Worm (Caenorhabditis elegans) whole organism, L1 larva: ENCODE measurements around the gene msp-57.

Experiments
- C16A3.4 ChIP-seq: fragments of 150-350 bp; optimal IDR thresholded peaks from 2 replicates; lab custom pipeline; 2014; ENCODE audit warnings: missing biosample characterization, missing genetic modification characterization
- alr-1 ChIP-seq: fragments of 200-800 bp; sonication (Bioruptor generic); optimal IDR thresholded peaks from 2 replicates; lab custom pipeline; 2018; ENCODE audit warnings: borderline replicate concordance, mild to moderate bottlenecking, missing genetic modification characterization, missing compliant biosample characterization
- aly-2 ChIP-seq: fragments of 150-350 bp; optimal IDR thresholded peaks from 2 replicates; lab custom pipeline; 2014; ENCODE audit warnings: missing biosample characterization, missing genetic modification characterization
- ama-1 ChIP-seq: fragments of 150-350 bp; optimal IDR thresholded peaks from 2 replicates; lab custom pipeline; 2014
- blmp-1 ChIP-seq: fragments of 150-350 bp; optimal IDR thresholded peaks from 2 replicates; lab custom pipeline; 2014; ENCODE audit warnings: missing biosample characterization, missing genetic modification characterization
- ceh-63 ChIP-seq: fragments of 200-800 bp; sonication (Bioruptor generic); optimal IDR thresholded peaks from 2 replicates; lab custom pipeline; 2018; ENCODE audit warnings: mild to moderate bottlenecking, missing genetic modification characterization, missing compliant biosample characterization
- ceh-82 ChIP-seq, 3 experiments: fragments of 150-350 bp in 1 of 3; sonication (generic microtip) in 2 of 3; optimal IDR thresholded peaks; 2 replicates each; lab custom pipeline; 2014 to 2017; ENCODE audit warnings: missing biosample characterization in 3 of 3, missing genetic modification characterization in 3 of 3
- ceh-88 ChIP-seq: fragments of 200-800 bp; sonication (Bioruptor generic); IDR thresholded peaks from 2 replicates; pipeline ENCODE4 v1.3.6; 2022; ENCODE audit warnings: missing genetic modification characterization, missing compliant biosample characterization
- ceh-90 ChIP-seq: sonication (generic microtip); optimal IDR thresholded peaks from 2 replicates; lab custom pipeline; 2016; ENCODE audit warnings: missing genetic modification characterization, missing compliant biosample characterization
- dpl-1 ChIP-seq, 3 experiments: fragments of 150-350 bp in 2 of 3; sonication (generic microtip) in 1 of 3; optimal IDR thresholded peaks; 2 replicates each; lab custom pipeline; 2014 to 2017; ENCODE audit warnings: missing biosample characterization in 3 of 3, missing genetic modification characterization in 3 of 3, missing genetic modification reagents in 3 of 3
- dsc-1 ChIP-seq: sonication (generic microtip); optimal IDR thresholded peaks from 2 replicates; lab custom pipeline; 2016; ENCODE audit warnings: mild to moderate bottlenecking, missing genetic modification characterization, missing compliant biosample characterization
- efl-1 ChIP-seq, 4 experiments: fragments of 150-350 bp; optimal IDR thresholded peaks in 3 of 4; peaks in 1 of 4; 1 replicate in 1 of 4; 2 replicates in 3 of 4; lab custom pipeline; 2014; ENCODE audit warnings: missing biosample characterization in 2 of 4, missing genetic modification characterization in 2 of 4, missing genetic modification reagents in 2 of 4
- efl-3 ChIP-seq: fragments of 200-800 bp; sonication (Bioruptor generic); optimal IDR thresholded peaks from 2 replicates; lab custom pipeline; 2018; ENCODE audit warnings: mild to moderate bottlenecking, missing genetic modification characterization, missing compliant biosample characterization
- elt-2 ChIP-seq: sonication (generic microtip); optimal IDR thresholded peaks from 2 replicates; lab custom pipeline; 2016; ENCODE audit warnings: missing genetic modification characterization, mild to moderate bottlenecking, inconsistent platforms, missing compliant biosample characterization, missing genetic modification reagents
- ets-5 ChIP-seq: fragments of 200-800 bp; sonication (Bioruptor generic); IDR thresholded peaks from 2 replicates; pipeline ENCODE4 v1.3.6; 2022; ENCODE audit warnings: missing genetic modification characterization, missing compliant biosample characterization
- fkh-10 ChIP-seq: sonication (generic microtip); optimal IDR thresholded peaks from 2 replicates; lab custom pipeline; 2017; ENCODE audit warnings: missing biosample characterization, missing genetic modification reagents, missing genetic modification characterization
- fkh-8 ChIP-seq: sonication (generic microtip); optimal IDR thresholded peaks from 2 replicates; lab custom pipeline; 2016; ENCODE audit warnings: mild to moderate bottlenecking, missing genetic modification characterization, missing compliant biosample characterization
- fos-1 ChIP-seq: fragments of 150-350 bp; optimal IDR thresholded peaks from 2 replicates; lab custom pipeline; 2014; ENCODE audit warnings: missing biosample characterization, missing genetic modification characterization
- hpl-2 ChIP-seq: fragments of 150-350 bp; optimal IDR thresholded peaks from 2 replicates; lab custom pipeline; 2014; ENCODE audit warnings: missing biosample characterization, missing genetic modification reagents, missing genetic modification characterization
- irx-1 ChIP-seq: sonication (generic microtip); optimal IDR thresholded peaks from 2 replicates; lab custom pipeline; 2016; ENCODE audit warnings: missing genetic modification characterization, missing compliant biosample characterization
- isw-1 ChIP-seq: fragments of 200-800 bp; sonication (Bioruptor generic); IDR thresholded peaks from 2 replicates; pipeline ENCODE4 v1.3.6; 2022; ENCODE audit warnings: missing genetic modification characterization, missing compliant biosample characterization
- lin-13 ChIP-seq: fragments of 150-350 bp; optimal IDR thresholded peaks from 2 replicates; lab custom pipeline; 2014; ENCODE audit warnings: missing biosample characterization, missing genetic modification reagents, missing genetic modification characterization
- lin-14 ChIP-seq: fragments of 200-800 bp; sonication (Bioruptor generic); optimal IDR thresholded peaks from 2 replicates; lab custom pipeline; 2018; ENCODE audit warnings: mild to moderate bottlenecking, missing genetic modification characterization, moderate library complexity, missing compliant biosample characterization
- lir-3 ChIP-seq: sonication (generic microtip); optimal IDR thresholded peaks from 2 replicates; lab custom pipeline; 2016; ENCODE audit warnings: mild to moderate bottlenecking, missing genetic modification characterization, moderate library complexity, missing compliant biosample characterization; ENCODE audit not compliant: poor library complexity
- lsy-2 ChIP-seq, 2 experiments: fragments of 150-350 bp; optimal IDR thresholded peaks; 2 replicates each; lab custom pipeline; 2014; ENCODE audit warnings: missing biosample characterization in 2 of 2, missing genetic modification characterization in 2 of 2
- mdl-1 ChIP-seq, 2 experiments: fragments of 150-350 bp; optimal IDR thresholded peaks; 2 replicates each; lab custom pipeline; 2014 to 2017; ENCODE audit warnings: missing biosample characterization in 2 of 2, missing genetic modification characterization in 2 of 2, inconsistent platforms in 1 of 2
- mep-1 ChIP-seq: fragments of 150-350 bp; optimal IDR thresholded peaks from 2 replicates; lab custom pipeline; 2014; ENCODE audit warnings: missing biosample characterization, missing genetic modification characterization
- nhr-11 ChIP-seq: fragments of 150-350 bp; optimal IDR thresholded peaks from 2 replicates; lab custom pipeline; 2014; ENCODE audit warnings: missing biosample characterization, missing genetic modification characterization
- nhr-19 ChIP-seq: fragments of 200-800 bp; sonication (Bioruptor generic); conservative IDR thresholded peaks from 2 replicates; pipeline ENCODE4 v1.3.6; 2022; ENCODE audit warnings: missing genetic modification characterization, missing compliant biosample characterization
- nhr-20 ChIP-seq: sonication (generic microtip); optimal IDR thresholded peaks from 2 replicates; lab custom pipeline; 2016; ENCODE audit warnings: mild to moderate bottlenecking, missing genetic modification characterization, missing compliant biosample characterization
- nhr-237 ChIP-seq: fragments of 150-350 bp; optimal IDR thresholded peaks from 2 replicates; lab custom pipeline; 2014; ENCODE audit warnings: missing biosample characterization, missing genetic modification characterization
- nhr-28 ChIP-seq: fragments of 150-350 bp; optimal IDR thresholded peaks from 2 replicates; lab custom pipeline; 2014; ENCODE audit warnings: missing biosample characterization, missing genetic modification characterization
- nhr-47 ChIP-seq: sonication (generic microtip); optimal IDR thresholded peaks from 2 replicates; lab custom pipeline; 2016; ENCODE audit warnings: mild to moderate bottlenecking, missing genetic modification characterization, moderate library complexity, missing compliant biosample characterization
- nhr-71 ChIP-seq: sonication (generic microtip); optimal IDR thresholded peaks from 2 replicates; lab custom pipeline; 2016; ENCODE audit warnings: mild to moderate bottlenecking, missing genetic modification characterization, moderate library complexity, missing compliant biosample characterization
- nhr-84 ChIP-seq: sonication (generic microtip); optimal IDR thresholded peaks from 2 replicates; lab custom pipeline; 2017; ENCODE audit warnings: missing biosample characterization, missing genetic modification characterization
- nhr-90 ChIP-seq: sonication (generic microtip); optimal IDR thresholded peaks from 2 replicates; lab custom pipeline; 2016; ENCODE audit warnings: mild to moderate bottlenecking, missing genetic modification characterization, missing compliant biosample characterization; ENCODE audit not compliant: poor library complexity
- rnt-1 ChIP-seq: sonication (generic microtip); optimal IDR thresholded peaks from 2 replicates; lab custom pipeline; 2016; ENCODE audit warnings: mild to moderate bottlenecking, missing genetic modification characterization, moderate library complexity, missing compliant biosample characterization
- snu-23 ChIP-seq: sonication (generic microtip); optimal IDR thresholded peaks from 2 replicates; lab custom pipeline; 2016; ENCODE audit warnings: missing genetic modification characterization, missing compliant biosample characterization
- swsn-7 ChIP-seq: sonication (generic microtip); optimal IDR thresholded peaks from 2 replicates; lab custom pipeline; 2016; ENCODE audit warnings: missing genetic modification characterization, missing compliant biosample characterization
- tbx-2 ChIP-seq: sonication (generic microtip); optimal IDR thresholded peaks from 2 replicates; lab custom pipeline; 2016; ENCODE audit warnings: missing genetic modification characterization, missing compliant biosample characterization
- unc-130 ChIP-seq: fragments of 150-350 bp; optimal IDR thresholded peaks from 2 replicates; lab custom pipeline; 2017; ENCODE audit warnings: missing biosample characterization, missing genetic modification characterization, inconsistent platforms
- unc-62 ChIP-seq: fragments of 150-350 bp; optimal IDR thresholded peaks from 2 replicates; lab custom pipeline; 2014; ENCODE audit warnings: missing biosample characterization, missing genetic modification reagents, missing genetic modification characterization
- unc-86 ChIP-seq: sonication (generic microtip); optimal IDR thresholded peaks from 2 replicates; lab custom pipeline; 2016; ENCODE audit warnings: missing genetic modification characterization, missing compliant biosample characterization
- unc-98 ChIP-seq: fragments of 200-800 bp; sonication (Bioruptor generic); IDR thresholded peaks from 2 replicates; pipeline ENCODE4 v1.3.6; 2022; ENCODE audit warnings: missing genetic modification characterization, missing compliant biosample characterization
- vab-15 ChIP-seq: sonication (generic microtip); optimal IDR thresholded peaks from 2 replicates; lab custom pipeline; 2017; ENCODE audit warnings: missing genotype, mild to moderate bottlenecking, missing genetic modification characterization, missing compliant biosample characterization
- xbp-1 ChIP-seq: sonication (generic microtip); optimal IDR thresholded peaks from 2 replicates; lab custom pipeline; 2016; ENCODE audit warnings: missing genetic modification characterization, missing compliant biosample characterization
- zag-1 ChIP-seq: fragments of 150-350 bp; optimal IDR thresholded peaks from 2 replicates; lab custom pipeline; 2014; ENCODE audit warnings: missing biosample characterization, missing genetic modification characterization

msp-57 gene

DNA sequence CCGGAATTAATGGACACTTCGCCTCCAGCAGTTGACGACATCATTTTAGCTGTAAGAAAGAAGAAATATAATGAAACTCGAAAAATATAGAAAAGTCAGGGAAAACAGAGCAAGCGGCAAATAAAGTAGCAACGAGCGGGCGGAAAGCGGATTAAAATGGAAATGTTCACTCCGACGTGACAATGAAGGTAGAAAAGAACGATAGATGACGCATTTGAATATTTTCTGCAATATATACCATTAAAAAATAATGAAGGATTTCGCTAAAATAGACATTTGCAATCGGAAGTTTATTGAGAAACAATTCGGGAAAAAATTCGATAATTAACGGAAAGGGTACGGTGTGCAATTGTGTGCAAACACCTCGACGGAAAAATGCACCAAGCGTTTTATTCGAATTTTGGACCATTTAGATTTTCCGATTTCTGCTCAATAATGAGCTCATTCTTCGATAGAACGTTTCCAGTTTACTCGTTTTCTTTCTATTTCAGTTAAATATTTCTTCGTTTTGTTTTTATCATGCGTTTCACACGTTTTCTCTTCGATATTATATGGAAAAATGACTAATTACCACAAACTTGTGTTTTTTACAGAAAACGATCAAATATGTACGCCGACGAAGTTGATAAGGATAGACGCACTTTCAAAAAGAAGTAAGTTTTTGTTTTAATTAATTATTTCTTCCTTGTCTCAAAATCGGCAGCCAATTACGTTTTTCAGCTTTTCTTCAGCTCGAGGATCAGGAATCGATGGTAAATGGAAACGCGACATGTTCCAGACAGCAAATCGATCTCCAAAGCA, 28.8 kb downstream of the msp-57 start, which contains the start of the genes snpn-1 and C02B10.4 (continued):
- TF ChIP-seq nhr-90 (tag; lab: Kevin White, UChicago), result peak; percentile 37
- TF ChIP-seq lir-3 (tag; lab: Kevin White, UChicago), result no peak
- peak; percentile 56 for TF ChIP-seq lin-14 (GFP tag; lab: Kevin White, UChicago)

- TF ChIP-seq C16A3.4 (tag; lab: Kevin White, UChicago) (no peak), rnt-1 (tag; lab: Kevin White, UChicago) (no peak), nhr-84 (tag; lab: Kevin White, UChicago) (no peak), ceh-88 (GFP tag; lab: Robert Waterston, UW) (no peak), ceh-63 (GFP tag; lab: Kevin White, UChicago) (no peak), lir-3 (tag; lab: Kevin White, UChicago) (no peak), lin-13 (GFP tag; lab: Kevin White, UChicago) (no peak), hpl-2 (GFP tag; lab: Kevin White, UChicago) (no peak), xbp-1 (tag; lab: Kevin White, UChicago) (no peak), unc-62 (GFP tag; lab: Kevin White, UChicago) (no peak), unc-130 (tag; lab: Kevin White, UChicago) (no peak), mdl-1 (tag; optimal IDR thresholded peaks at IDR 0.05; lab: Kevin White, UChicago) (no peak)
These were observed 31.1 kb downstream of the msp-57 start for ce11 chrIV:5093462-5093861.

- TF ChIP-seq aly-2 (tag; lab: Kevin White, UChicago), result no peak
- peak; percentile 17 for TF ChIP-seq nhr-71
- no peak for TF ChIP-seq elt-2 (tag; lab: Kevin White, UChicago)
- no peak for TF ChIP-seq ets-5 (GFP tag; lab: Robert Waterston, UW)
- peak; percentile 47 for TF ChIP-seq nhr-47 (tag; lab: Kevin White, UChicago)
- no peak for TF ChIP-seq fos-1 (tag; lab: Kevin White, UChicago)
- no peak for TF ChIP-seq nhr-84 (tag; lab: Kevin White, UChicago)
- no peak for TF ChIP-seq ama-1 (lab: Kevin White, UChicago)
- no peak for TF ChIP-seq isw-1 (GFP tag; lab: Robert Waterston, UW)
- TF ChIP-seq zag-1 (tag; lab: Kevin White, UChicago), result no peak
- peak; percentile 23 for TF ChIP-seq mep-1 (tag; lab: Kevin White, UChicago)
- TF ChIP-seq snu-23 (GFP tag; lab: Kevin White, UChicago), result peak; percentile 4
- TF ChIP-seq efl-3, result no peak
- peak; percentile 25 for TF ChIP-seq fkh-8 (tag; lab: Kevin White, UChicago)
- peak; percentile 89 for TF ChIP-seq lin-14 (GFP tag; lab: Kevin White, UChicago)
- no peak for TF ChIP-seq nhr-28 (tag; lab: Kevin White, UChicago)
- peak in 1 of 2 experiments; percentile 1 for TF ChIP-seq efl-1 (optimal IDR thresholded peaks at IDR 0.05; lab: Kevin White, UChicago)
- peak in 1 of 2 experiments; percentile 71 for TF ChIP-seq efl-1 (GFP tag; optimal IDR thresholded peaks at IDR 0.05 in 1 of 2; lab: Kevin White, UChicago)
- no peak for TF ChIP-seq vab-15
- TF ChIP-seq dsc-1 (tag; lab: Kevin White, UChicago), result no peak
- peak in 2 of 3 experiments; percentile 2 to 51 for TF ChIP-seq ceh-82 (tag; optimal IDR thresholded peaks at IDR 0.05; lab: Kevin White, UChicago)
- TF ChIP-seq ceh-90 (tag; lab: Kevin White, UChicago), result no peak
- peak; percentile 26 for TF ChIP-seq fkh-10 (GFP tag; lab: Kevin White, UChicago)
- no peak for TF ChIP-seq nhr-20 (tag; lab: Kevin White, UChicago)
- no peak for TF ChIP-seq nhr-11
- no peak for TF ChIP-seq unc-86 (tag; lab: Kevin White, UChicago)
- peak in 1 of 2 experiments; percentile 44 for TF ChIP-seq lsy-2 (tag; optimal IDR thresholded peaks at IDR 0.05; lab: Kevin White, UChicago)
- TF ChIP-seq tbx-2 (tag; lab: Kevin White, UChicago), result peak; percentile 17
- peak in 1 of 3 experiments; percentile 29 for TF ChIP-seq dpl-1 (GFP tag; optimal IDR thresholded peaks at IDR 0.05; lab: Kevin White, UChicago)
- TF ChIP-seq unc-98, result no peak
- no peak for TF ChIP-seq nhr-237 (tag; lab: Kevin White, UChicago)
- TF ChIP-seq nhr-19, result peak; percentile 28; the same call in 1 of the 2 replicates
- peak; percentile 9 for TF ChIP-seq swsn-7 (tag; lab: Kevin White, UChicago)
- no peak for TF ChIP-seq blmp-1
- no peak for TF ChIP-seq alr-1
- no peak for TF ChIP-seq irx-1 (tag; lab: Kevin White, UChicago)
These were observed 37.8 kb downstream of the msp-57 start for ce11 chrIV:5100145-5100544.
